Fruit fly (Drosophila melanogaster): Measurements from ENCODE around the gene CG18823.

Gene CG18823

dm6 chrX:1006182-1006581 is 15.9 kb downstream of the CG18823 start:
- no peak for TF ChIP-seq h (optimal IDR thresholded peaks at IDR 0.05)
- TF ChIP-seq insv (optimal IDR thresholded peaks at IDR 0.05) = no peak
- no peak for TF ChIP-seq psq (optimal IDR thresholded peaks at IDR 0.05)

- TF ChIP-seq h (optimal IDR thresholded peaks at IDR 0.05) (no peak), ttk (optimal IDR thresholded peaks at IDR 0.05) (no peak), Myc (optimal IDR thresholded peaks at IDR 0.05) (no peak), psq (optimal IDR thresholded peaks at IDR 0.05) (no peak), Sin3A (optimal IDR thresholded peaks at IDR 0.05) (no peak), insv (optimal IDR thresholded peaks at IDR 0.05) (no peak)
Observed at dm6 chrX:1009468-1010259, 19.3 kb downstream of the CG18823 start.

dm6 chrX:1011543-1012085 is 21.3 kb downstream of the CG18823 start, which contains the start of the genes TfIIA-S-2 and CG14631:
Gene TfIIA-S-2, minus strand, starts transcription at chrX:1011643.
Gene CG14631, plus strand, starts transcription at chrX:1012035.
- TF ChIP-seq h (optimal IDR thresholded peaks at IDR 0.05) (no peak), ttk (optimal IDR thresholded peaks at IDR 0.05) (no peak)

- no peak for TF ChIP-seq Myc (optimal IDR thresholded peaks at IDR 0.05)
- TF ChIP-seq Sin3A (optimal IDR thresholded peaks at IDR 0.05) = no peak
- no peak for TF ChIP-seq h (optimal IDR thresholded peaks at IDR 0.05)
- TF ChIP-seq insv (optimal IDR thresholded peaks at IDR 0.05) = no peak
- TF ChIP-seq psq (optimal IDR thresholded peaks at IDR 0.05) = no peak
- TF ChIP-seq ttk (optimal IDR thresholded peaks at IDR 0.05) = no peak
Observed at dm6 chrX:1026511-1026910, 36.2 kb downstream of the CG18823 start, which contains the start of the genes CG32814, CG11638 and CG3021. Gene CG32814, minus strand, starts transcription at chrX:1026700. Gene CG11638, minus strand, starts transcription at chrX:1026703. Gene CG3021, plus strand, starts transcription at chrX:1026791.

dm6 chrX:1030478-1030877 is 40.2 kb downstream of the CG18823 start, which contains the start of the genes Cdc45 and Rpp21:
Gene Cdc45, minus strand, starts transcription at chrX:1030556.
Gene Rpp21, plus strand, starts transcription at chrX:1030758.
- TF ChIP-seq ttk (optimal IDR thresholded peaks at IDR 0.05) (no peak), insv (optimal IDR thresholded peaks at IDR 0.05) (no peak), psq (optimal IDR thresholded peaks at IDR 0.05) (no peak), Myc (optimal IDR thresholded peaks at IDR 0.05) (no peak), Sin3A (optimal IDR thresholded peaks at IDR 0.05) (no peak), h (optimal IDR thresholded peaks at IDR 0.05) (no peak)

- TF ChIP-seq ttk (optimal IDR thresholded peaks at IDR 0.05) (no peak), insv (optimal IDR thresholded peaks at IDR 0.05) (no peak), psq (optimal IDR thresholded peaks at IDR 0.05) (no peak), h (optimal IDR thresholded peaks at IDR 0.05) (no peak), Myc (optimal IDR thresholded peaks at IDR 0.05) (no peak)
Observed at dm6 chrX:1031196-1031595, 40.9 kb downstream of the CG18823 start, which contains the start of gene CG14630. Gene CG14630, plus strand, starts transcription at chrX:1031496.

dm6 chrX:1033066-1033465 is 42.7 kb downstream of the CG18823 start:
- TF ChIP-seq Myc (optimal IDR thresholded peaks at IDR 0.05) (no peak), psq (optimal IDR thresholded peaks at IDR 0.05) (no peak), h (optimal IDR thresholded peaks at IDR 0.05) (no peak), ttk (optimal IDR thresholded peaks at IDR 0.05) (no peak), Sin3A (optimal IDR thresholded peaks at IDR 0.05) (no peak), insv (optimal IDR thresholded peaks at IDR 0.05) (no peak)

All from Kc167 (cell line).